Fruit fly (Drosophila melanogaster) whole organism, embryonic: ENCODE measurements around the gene CG43165.
A peak's percentile ranks its signal among the peaks of the same experiment; 100 is the strongest.

Experiments used
- Abd-B ChIP-seq: fragments of 200-800 bp; sonication (Bioruptor generic); optimal IDR thresholded peaks from 2 replicates; lab custom pipeline; 2018; ENCODE audit warnings: missing biosample characterization, mild to moderate bottlenecking, missing genetic modification characterization, moderate library complexity
- Bdp1 ChIP-seq: fragments of 200-800 bp; sonication (Bioruptor generic); optimal IDR thresholded peaks from 3 replicates; lab custom pipeline; 2016; ENCODE audit warnings: missing biosample characterization, missing genetic modification characterization
- CG11695 ChIP-seq: fragments of 200-800 bp; sonication (Bioruptor generic); IDR thresholded peaks from 3 replicates; pipeline ENCODE4 v1.3.6; 2022; ENCODE audit warnings: missing biosample characterization, missing genetic modification characterization
- CG13287 ChIP-seq: fragments of 200-800 bp; sonication (Bioruptor generic); IDR thresholded peaks from 2 replicates; pipeline ENCODE4 v1.3.6; 2022; ENCODE audit warnings: missing biosample characterization, missing genetic modification characterization; ENCODE audit not compliant: partially characterized antibody
- CG13424 ChIP-seq: fragments of 200-800 bp; sonication (Bioruptor generic); optimal IDR thresholded peaks from 2 replicates; lab custom pipeline; 2019; ENCODE audit warnings: missing biosample characterization, mild to moderate bottlenecking, missing genetic modification characterization, moderate library complexity
- CG14050 ChIP-seq: fragments of 200-800 bp; sonication (Bioruptor generic); IDR thresholded peaks from 3 replicates; pipeline ENCODE4 v1.3.6; 2022; ENCODE audit warnings: missing biosample characterization, missing genetic modification characterization
- CG15514 ChIP-seq: fragments of 200-800 bp; sonication (Bioruptor generic); optimal IDR thresholded peaks from 3 replicates; lab custom pipeline; 2017; ENCODE audit warnings: missing biosample characterization, missing genetic modification characterization, mild to moderate bottlenecking, moderate library complexity, missing genetic modification reagents
- CG15601 ChIP-seq: fragments of 200-800 bp; sonication (Bioruptor generic); optimal IDR thresholded peaks from 3 replicates; lab custom pipeline; 2019; ENCODE audit warnings: missing biosample characterization, mild to moderate bottlenecking, missing genetic modification characterization, moderate library complexity
- CG16815 ChIP-seq: fragments of 200-800 bp; sonication (Bioruptor generic); optimal IDR thresholded peaks from 3 replicates; lab custom pipeline; 2017; ENCODE audit warnings: missing biosample characterization, mild to moderate bottlenecking, missing genetic modification characterization
- CG17385 ChIP-seq: fragments of 200-800 bp; sonication (Bioruptor generic); optimal IDR thresholded peaks from 3 replicates; lab custom pipeline; 2018; ENCODE audit warnings: missing biosample characterization, mild to moderate bottlenecking, missing genetic modification characterization
- CG17912 ChIP-seq: fragments of 200-800 bp; sonication (Bioruptor generic); optimal IDR thresholded peaks from 2 replicates; lab custom pipeline; 2018; ENCODE audit warnings: missing biosample characterization, mild to moderate bottlenecking, missing genetic modification characterization
- CG30020 ChIP-seq: fragments of 200-800 bp; optimal IDR thresholded peaks from 2 replicates; lab custom pipeline; 2019; ENCODE audit warnings: missing biosample characterization, mild to moderate bottlenecking, missing genetic modification characterization, moderate library complexity
- CG3407 ChIP-seq: fragments of 200-800 bp; sonication (Bioruptor generic); optimal IDR thresholded peaks from 2 replicates; lab custom pipeline; 2018; ENCODE audit warnings: missing biosample characterization, mild to moderate bottlenecking, missing genetic modification characterization
- CG4328 ChIP-seq: fragments of 200-800 bp; sonication (Bioruptor generic); optimal IDR thresholded peaks from 3 replicates; lab custom pipeline; 2017; ENCODE audit warnings: missing biosample characterization, missing genetic modification reagents, missing genetic modification characterization
- CG7839 ChIP-seq: fragments of 200-800 bp; sonication (Bioruptor generic); optimal IDR thresholded peaks from 3 replicates; lab custom pipeline; 2018; ENCODE audit warnings: missing biosample characterization, mild to moderate bottlenecking, missing genetic modification characterization, moderate library complexity
- CG9609 ChIP-seq: fragments of 200-800 bp; sonication (Bioruptor generic); optimal IDR thresholded peaks from 3 replicates; lab custom pipeline; 2016; ENCODE audit warnings: missing biosample characterization, missing genetic modification characterization
- CTCF ChIP-seq: fragments of 200-800 bp; sonication (Bioruptor generic); optimal IDR thresholded peaks from 2 replicates; lab custom pipeline; 2017; ENCODE audit warnings: missing biosample characterization, mild to moderate bottlenecking, missing genetic modification characterization, moderate library complexity
- Dbx ChIP-seq: fragments of 200-800 bp; sonication (Bioruptor generic); IDR thresholded peaks from 3 replicates; pipeline ENCODE4 v1.3.6; 2022; ENCODE audit warnings: missing biosample characterization, missing genetic modification characterization
- Dref ChIP-seq: fragments of 200-800 bp; sonication (Bioruptor generic); IDR thresholded peaks from 2 replicates; pipeline ENCODE4 v1.3.6; 2022; ENCODE audit warnings: missing biosample characterization, missing genetic modification characterization
- Drgx ChIP-seq: fragments of 200-800 bp; sonication (Bioruptor generic); IDR thresholded peaks from 2 replicates; pipeline ENCODE4 v1.3.6; 2022; ENCODE audit warnings: missing biosample characterization, missing genetic modification characterization
- H2.0 ChIP-seq: fragments of 200-800 bp; sonication (Bioruptor generic); IDR thresholded peaks from 2 replicates; pipeline ENCODE4 v1.3.6; 2022; ENCODE audit warnings: missing biosample characterization, missing genetic modification characterization
- HHEX ChIP-seq: fragments of 200-800 bp; sonication (Bioruptor generic); optimal IDR thresholded peaks from 3 replicates; lab custom pipeline; 2017; ENCODE audit warnings: missing biosample characterization, mild to moderate bottlenecking, missing genetic modification characterization, missing genetic modification reagents
- Lhr ChIP-seq: fragments of 200-800 bp; sonication (Bioruptor generic); optimal IDR thresholded peaks from 3 replicates; lab custom pipeline; 2017; ENCODE audit warnings: mild to moderate bottlenecking, missing biosample characterization, missing genetic modification reagents, missing genetic modification characterization
- Med ChIP-seq: fragments of 200-800 bp; sonication (Bioruptor generic); peaks from one replicate; lab custom pipeline; 2016; ENCODE audit warnings: missing biosample characterization, missing genetic modification characterization, mild to moderate bottlenecking, inconsistent platforms, moderate library complexity
- NC2β ChIP-seq: fragments of 200-800 bp; sonication (Bioruptor generic); optimal IDR thresholded peaks from 2 replicates; lab custom pipeline; 2016; ENCODE audit warnings: missing biosample characterization, missing genetic modification characterization
- NK7.1 ChIP-seq: fragments of 200-800 bp; sonication (Bioruptor generic); optimal IDR thresholded peaks from 3 replicates; lab custom pipeline; 2016; ENCODE audit warnings: missing biosample characterization, missing genetic modification characterization
- Nf-YB ChIP-seq: fragments of 200-800 bp; sonication (Bioruptor generic); optimal IDR thresholded peaks from 3 replicates; lab custom pipeline; 2019; ENCODE audit warnings: missing biosample characterization, mild to moderate bottlenecking, missing genetic modification characterization, moderate library complexity
- Side ChIP-seq: fragments of 200-800 bp; sonication (Bioruptor generic); optimal IDR thresholded peaks from 2 replicates; lab custom pipeline; 2016; ENCODE audit warnings: missing biosample characterization, missing genetic modification characterization
- Sox100B ChIP-seq: fragments of 200-800 bp; sonication (Bioruptor generic); optimal IDR thresholded peaks from 3 replicates; lab custom pipeline; 2018; ENCODE audit warnings: missing biosample characterization, mild to moderate bottlenecking, missing genetic modification characterization
- amos ChIP-seq: fragments of 200-800 bp; sonication (Bioruptor generic); IDR thresholded peaks from 2 replicates; pipeline ENCODE4 v1.3.6; 2022; ENCODE audit warnings: missing biosample characterization, missing genetic modification characterization; ENCODE audit not compliant: partially characterized antibody
- ato ChIP-seq: fragments of 200-800 bp; sonication (Bioruptor generic); IDR thresholded peaks from 2 replicates; pipeline ENCODE4 v1.3.6; 2022; ENCODE audit warnings: missing biosample characterization, missing genetic modification characterization; ENCODE audit not compliant: partially characterized antibody
- cas ChIP-seq: fragments of 200-800 bp; sonication (Bioruptor generic); IDR thresholded peaks from 2 replicates; pipeline ENCODE4 v1.3.6; 2022; ENCODE audit warnings: missing biosample characterization, missing genetic modification characterization
- ci ChIP-seq: fragments of 200-800 bp; sonication (Bioruptor generic); IDR thresholded peaks from 3 replicates; pipeline ENCODE4 v1.3.6; 2022; ENCODE audit warnings: missing biosample characterization, missing genetic modification characterization
- crp ChIP-seq, 2 experiments: fragments of 200-800 bp; sonication (Bioruptor generic); optimal IDR thresholded peaks; 2 replicates in 1 of 2; 3 replicates in 1 of 2; lab custom pipeline; 2017; ENCODE audit warnings: missing biosample characterization in 2 of 2, missing genetic modification characterization in 2 of 2, mild to moderate bottlenecking in 1 of 2, moderate library complexity in 1 of 2
- emc ChIP-seq: fragments of 200-800 bp; sonication (Bioruptor generic); optimal IDR thresholded peaks from 2 replicates; lab custom pipeline; 2016; ENCODE audit warnings: missing biosample characterization, missing genetic modification characterization
- fru ChIP-seq: fragments of >200 bp; optimal IDR thresholded peaks from 2 replicates; lab custom pipeline; 2017
- grn ChIP-seq: fragments of 200-800 bp; sonication (Bioruptor generic); optimal IDR thresholded peaks from 3 replicates; lab custom pipeline; 2017; ENCODE audit warnings: missing biosample characterization, missing genetic modification characterization
- hbn ChIP-seq: fragments of 200-800 bp; sonication (Bioruptor generic); IDR thresholded peaks from 2 replicates; pipeline ENCODE4 v1.3.6; 2022; ENCODE audit warnings: missing biosample characterization, missing genetic modification characterization; ENCODE audit not compliant: partially characterized antibody
- ind ChIP-seq: fragments of 200-800 bp; sonication (Bioruptor generic); optimal IDR thresholded peaks from 3 replicates; lab custom pipeline; 2016; ENCODE audit warnings: missing biosample characterization, missing genetic modification characterization
- lbe ChIP-seq: fragments of 200-800 bp; sonication (Bioruptor generic); optimal IDR thresholded peaks from 2 replicates; lab custom pipeline; 2016; ENCODE audit warnings: missing biosample characterization, mild to moderate bottlenecking, missing genetic modification characterization
- pzg ChIP-seq: fragments of 200-800 bp; sonication (Bioruptor generic); optimal IDR thresholded peaks from 3 replicates; lab custom pipeline; 2018; ENCODE audit warnings: missing biosample characterization, mild to moderate bottlenecking, missing genetic modification characterization, moderate library complexity
- row ChIP-seq: fragments of 200-800 bp; sonication (Bioruptor generic); IDR thresholded peaks from 3 replicates; pipeline ENCODE4 v1.3.6; 2022; ENCODE audit warnings: missing biosample characterization, missing genetic modification characterization
- schlank ChIP-seq: fragments of 200-800 bp; sonication (Bioruptor generic); optimal IDR thresholded peaks from 2 replicates; lab custom pipeline; 2018; ENCODE audit warnings: missing biosample characterization, mild to moderate bottlenecking, missing genetic modification characterization
- sens ChIP-seq: fragments of 200-800 bp; sonication (Bioruptor generic); peaks from one replicate; lab custom pipeline; 2016; ENCODE audit warnings: missing biosample characterization, missing genetic modification characterization
- sna ChIP-seq: fragments of 200-800 bp; sonication (Bioruptor generic); IDR thresholded peaks from 2 replicates; pipeline ENCODE4 v1.3.6; 2022; ENCODE audit warnings: missing biosample characterization, missing genetic modification characterization; ENCODE audit not compliant: partially characterized antibody
- so ChIP-seq: fragments of 200-800 bp; sonication (Bioruptor generic); IDR thresholded peaks from 3 replicates; pipeline ENCODE4 v1.3.6; 2022; ENCODE audit warnings: missing biosample characterization, missing genetic modification characterization
- trh ChIP-seq: fragments of 200-800 bp; sonication (Bioruptor generic); optimal IDR thresholded peaks from 2 replicates; lab custom pipeline; 2016; ENCODE audit warnings: missing biosample characterization, missing genetic modification characterization
- tup ChIP-seq: fragments of 200-800 bp; sonication (Bioruptor generic); optimal IDR thresholded peaks from 2 replicates; lab custom pipeline; 2016; ENCODE audit warnings: missing biosample characterization, mild to moderate bottlenecking, missing genetic modification characterization, moderate library complexity
- vnd ChIP-seq: fragments of 200-800 bp; sonication (Bioruptor generic); IDR thresholded peaks from 3 replicates; pipeline ENCODE4 v1.3.6; 2022; ENCODE audit warnings: missing biosample characterization, missing genetic modification characterization; ENCODE audit not compliant: partially characterized antibody
- wek ChIP-seq: fragments of 200-800 bp; sonication (Bioruptor generic); optimal IDR thresholded peaks from 3 replicates; lab custom pipeline; 2018; ENCODE audit warnings: missing biosample characterization, mild to moderate bottlenecking, missing genetic modification characterization, moderate library complexity

Gene CG43165

DNA sequence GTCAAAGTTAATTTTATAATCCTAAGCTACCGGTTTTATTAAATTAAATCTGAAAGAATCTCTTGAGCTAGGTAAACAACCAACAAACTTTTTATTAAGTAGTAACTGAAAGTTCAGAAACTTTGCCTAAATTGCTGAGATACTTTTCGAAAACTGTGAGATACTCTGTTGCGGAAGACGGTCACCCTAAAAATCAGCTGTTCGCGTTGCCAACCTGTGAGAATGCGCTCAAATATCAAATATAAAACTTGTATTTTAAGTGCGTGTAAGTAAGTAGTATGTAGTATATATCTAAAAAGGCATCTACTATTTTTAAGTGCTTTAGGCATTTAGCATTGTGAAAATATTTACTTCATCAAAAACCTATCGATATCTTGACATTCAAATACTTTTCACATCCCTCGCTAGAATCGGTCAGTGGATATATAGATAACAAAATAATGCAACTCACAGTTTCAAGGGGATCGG lies 18.2 kb upstream of the CG43165 start, which contains the start of the genes CG31955 and CG2818 (continued):
- peak; percentile 36 for TF ChIP-seq CG30020 (tag; lab: Kevin White, UChicago)
- peak; percentile 36; the same call in 1 of the 3 replicates for TF ChIP-seq vnd (GFP tag; lab: Robert Waterston, UW)
- TF ChIP-seq Drgx (GFP tag; lab: Robert Waterston, UW): no peak
- TF ChIP-seq Nf-YB (GFP tag; lab: Kevin White, UChicago): no peak
- peak; percentile 85 for TF ChIP-seq sna
- peak; percentile 65 for TF ChIP-seq amos
- TF ChIP-seq schlank (tag; lab: Kevin White, UChicago): no peak
- no peak for TF ChIP-seq CG14050 (GFP tag; lab: Robert Waterston, UW)
- no peak for TF ChIP-seq trh
- TF ChIP-seq NK7.1 (GFP tag; lab: Kevin White, UChicago): no peak
- no peak for TF ChIP-seq emc (GFP tag; lab: Kevin White, UChicago)
- no peak for TF ChIP-seq CTCF (GFP tag; lab: Kevin White, UChicago)
- TF ChIP-seq CG13287 (GFP tag; lab: Robert Waterston, UW): peak; percentile 84
- no peak for TF ChIP-seq CG17912 (GFP tag; lab: Kevin White, UChicago)
- peak; percentile 63 for TF ChIP-seq row (GFP tag; lab: Robert Waterston, UW)
- no peak for TF ChIP-seq CG7839 (tag; lab: Kevin White, UChicago)
- TF ChIP-seq CG3407 (GFP tag; lab: Kevin White, UChicago): no peak
- TF ChIP-seq ato (GFP tag; lab: Robert Waterston, UW): no peak
- TF ChIP-seq tup (GFP tag; lab: Kevin White, UChicago): no peak
- TF ChIP-seq so (GFP tag; lab: Robert Waterston, UW): no peak
- peak; percentile 71 for TF ChIP-seq pzg (GFP tag; lab: Kevin White, UChicago)

- TF ChIP-seq wek (GFP tag; lab: Kevin White, UChicago) (no peak), CG17385 (GFP tag; lab: Kevin White, UChicago) (peak; percentile 75), H2.0 (GFP tag; lab: Robert Waterston, UW) (no peak), CG11695 (no peak), Dref (GFP tag; lab: Robert Waterston, UW) (peak; percentile 37), Lhr (peak; percentile 5), hbn (GFP tag; lab: Robert Waterston, UW) (no peak), NC2β (GFP tag; lab: Kevin White, UChicago) (no peak), cas (no peak), sens (peak; percentile 63), crp (GFP tag; optimal IDR thresholded peaks at IDR 0.05; lab: Kevin White, UChicago) (peak; percentile 81 to 97), Med (GFP tag; lab: Kevin White, UChicago) (no peak), CG13424 (no peak), Sox100B (peak; percentile 44), schlank (tag; lab: Kevin White, UChicago) (no peak), HHEX (no peak), Abd-B (GFP tag; lab: Kevin White, UChicago) (peak; percentile 22), lbe (GFP tag; lab: Kevin White, UChicago) (no peak), CG4328 (GFP tag; lab: Kevin White, UChicago) (no peak), CG16815 (no peak), CG9609 (GFP tag; lab: Kevin White, UChicago) (no peak), ci (GFP tag; lab: Robert Waterston, UW) (no peak), Bdp1 (GFP tag; lab: Kevin White, UChicago) (no peak), CG15601 (peak; percentile 24), grn (GFP tag; lab: Kevin White, UChicago) (no peak), Dbx (no peak), Side (no peak), CG13287 (GFP tag; lab: Robert Waterston, UW) (peak; percentile 52; the same call in 1 of the 2 replicates), ind (no peak), fru (lab: Kevin White, UChicago) (no peak), row (GFP tag; lab: Robert Waterston, UW) (no peak), CG15514 (GFP tag; lab: Kevin White, UChicago) (peak; percentile 33)
These were observed 16.8 kb upstream of the CG43165 start, which contains the start of gene cutlet for dm6 chr2L:3711665-3712064. Gene cutlet (minus strand): TSS chr2L:3711748.
